Fruit fly (Drosophila melanogaster): Measurements from ENCODE around the gene PIG-Wa.

The PIG-Wa gene

dm6 chr2L:2363626-2364147 is 19.3 kb upstream of the PIG-Wa start (continued):
- TF ChIP-seq Six4 (GFP tag; optimal IDR thresholded peaks at IDR 0.05) (peak; percentile 72), ERR (GFP tag; optimal IDR thresholded peaks at IDR 0.05) (no peak), Dip2 (GFP tag; IDR thresholded peaks at IDR 0.05) (no peak), CG33213 (GFP tag; optimal IDR thresholded peaks at IDR 0.05) (no peak), sug (tag; optimal IDR thresholded peaks at IDR 0.05) (peak; percentile 78), dm (GFP tag; optimal IDR thresholded peaks at IDR 0.05) (no peak), CG6272 (GFP tag; IDR thresholded peaks at IDR 0.05) (peak; percentile 71), CG10366 (GFP tag; IDR thresholded peaks at IDR 0.05) (peak; percentile 83), Rx (GFP tag; IDR thresholded peaks at IDR 0.05) (peak; percentile 64; the same call in 1 of the 2 replicates), CG14050 (GFP tag; IDR thresholded peaks at IDR 0.05) (peak; percentile 84), lov (optimal IDR thresholded peaks at IDR 0.05) (no peak), lov (GFP tag; IDR thresholded peaks at IDR 0.05) (peak; percentile 75; the same call in 1 of the 3 replicates), CG13894 (tag; optimal IDR thresholded peaks at IDR 0.05) (peak; percentile 62), HmgD (GFP tag; optimal IDR thresholded peaks at IDR 0.05) (no peak), Lim3 (GFP tag; IDR thresholded peaks at IDR 0.05) (peak; percentile 20; the same call in 1 of the 2 replicates), jing (GFP tag; optimal IDR thresholded peaks at IDR 0.05) (peak; percentile 52), CG2129 (GFP tag; IDR thresholded peaks at IDR 0.05; ENCODE audit: partially characterized antibody) (no peak), br (optimal IDR thresholded peaks at IDR 0.05) (no peak), cato (GFP tag; optimal IDR thresholded peaks at IDR 0.05; ENCODE audit: borderline replicate concordance) (peak; percentile 43), tll (GFP tag; optimal IDR thresholded peaks at IDR 0.05) (peak in 1 of 2 experiments; percentile 44), trh (GFP tag; optimal IDR thresholded peaks at IDR 0.05) (peak; percentile 76), odd (GFP tag; optimal IDR thresholded peaks at IDR 0.05) (peak; percentile 84), Chrac-16 (GFP tag; optimal IDR thresholded peaks at IDR 0.05) (peak; percentile 78), CG7963 (GFP tag; IDR thresholded peaks at IDR 0.05; ENCODE audit: partially characterized antibody) (no peak), Kr (GFP tag; optimal IDR thresholded peaks at IDR 0.05) (peak; percentile 43), CG34224 (GFP tag; IDR thresholded peaks at IDR 0.05; ENCODE audit: partially characterized antibody) (no peak), Doc2 (GFP tag; IDR thresholded peaks at IDR 0.05) (no peak), ssp (GFP tag; IDR thresholded peaks at IDR 0.05) (peak; percentile 17; the same call in 1 of the 2 replicates), kay (GFP tag; optimal IDR thresholded peaks at IDR 0.05) (peak; percentile 84), CG30403 (GFP tag; optimal IDR thresholded peaks at IDR 0.05) (peak; percentile 82), croc (GFP tag; conservative IDR thresholded peaks at IDR 0.05) (peak; percentile 73), CG4328 (GFP tag; optimal IDR thresholded peaks at IDR 0.05) (peak; percentile 85), wdn (GFP tag; IDR thresholded peaks at IDR 0.05) (peak; percentile 82), CG32772 (GFP tag; IDR thresholded peaks at IDR 0.05) (peak; percentile 83; the same call in 1 of the 2 replicates), pita (GFP tag; optimal IDR thresholded peaks at IDR 0.05) (no peak), pho (GFP tag; optimal IDR thresholded peaks at IDR 0.05) (peak; percentile 60), CG12236 (GFP tag; optimal IDR thresholded peaks at IDR 0.05) (no peak), kah (GFP tag; optimal IDR thresholded peaks at IDR 0.05) (peak; percentile 90), Ets65A (GFP tag) (peak; percentile 83), stc (GFP tag; IDR thresholded peaks at IDR 0.05) (peak; percentile 87), abd-A (tag; optimal IDR thresholded peaks at IDR 0.05) (no peak), Lhr (GFP tag; optimal IDR thresholded peaks at IDR 0.05) (peak; percentile 51), CG13624 (GFP tag; optimal IDR thresholded peaks at IDR 0.05) (peak; percentile 45), Bdp1 (GFP tag; optimal IDR thresholded peaks at IDR 0.05) (peak; percentile 62), Vsx1 (GFP tag; optimal IDR thresholded peaks at IDR 0.05) (peak; percentile 80), CG9876 (GFP tag; optimal IDR thresholded peaks at IDR 0.05) (peak; percentile 34), CG9609 (GFP tag; optimal IDR thresholded peaks at IDR 0.05) (peak; percentile 6), Myb (GFP tag; optimal IDR thresholded peaks at IDR 0.05) (peak; percentile 27), salm (tag; optimal IDR thresholded peaks at IDR 0.05) (peak; percentile 91), CG31388 (GFP tag; optimal IDR thresholded peaks at IDR 0.05) (peak; percentile 26), amos (GFP tag; IDR thresholded peaks at IDR 0.05; ENCODE audit: partially characterized antibody) (no peak)
